Worm (Caenorhabditis elegans): ENCODE data around the gene ZC449.8.

DNA sequence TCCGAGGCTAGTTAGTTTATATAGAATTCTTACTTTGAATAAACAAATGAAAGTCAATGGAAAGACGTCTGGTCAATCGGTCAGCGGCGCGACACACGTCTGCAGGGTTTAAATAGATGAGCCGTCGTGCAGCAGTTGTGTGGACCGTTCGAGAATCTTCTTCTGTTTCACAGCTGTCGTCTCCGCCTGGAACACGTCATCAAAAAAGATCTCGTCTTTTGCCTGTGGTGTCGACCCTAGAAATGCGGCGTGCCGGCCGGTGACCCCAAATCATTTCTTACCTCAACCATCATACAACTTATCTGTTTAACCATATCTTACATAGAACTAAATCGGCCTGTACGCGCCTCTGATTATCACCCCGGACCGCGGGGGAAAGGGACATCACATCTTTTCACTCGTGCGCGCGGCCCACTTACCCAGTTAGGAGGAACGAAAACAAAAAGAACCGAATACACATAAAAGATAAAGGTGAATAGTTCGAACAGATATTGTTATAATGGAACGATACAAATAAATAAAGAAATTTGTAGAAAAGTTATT is 43.8 kb upstream of the ZC449.8 start:
- TF ChIP-seq pqm-1 (tag; optimal IDR thresholded peaks at IDR 0.05) = no peak
- no peak for TF ChIP-seq F44E2.7 (GFP tag; IDR thresholded peaks at IDR 0.05)
- TF ChIP-seq snpc-1.2 (GFP tag; IDR thresholded peaks at IDR 0.05) = no peak
- no peak for TF ChIP-seq nhr-111 (GFP tag; optimal IDR thresholded peaks at IDR 0.05)
- TF ChIP-seq ama-1 (optimal IDR thresholded peaks at IDR 0.05) = no peak
- no peak for TF ChIP-seq lin-39 (tag; optimal IDR thresholded peaks at IDR 0.05)
- no peak for TF ChIP-seq nhr-11 (tag; optimal IDR thresholded peaks at IDR 0.05)
- TF ChIP-seq nhr-25 (tag; optimal IDR thresholded peaks at IDR 0.05; ENCODE audit: borderline replicate concordance, insufficient read depth) = no peak
- TF ChIP-seq ceh-82 (tag; optimal IDR thresholded peaks at IDR 0.05) = no peak
